Worm (Caenorhabditis elegans): Measurements from ENCODE around the gene mcm-5.

DNA sequence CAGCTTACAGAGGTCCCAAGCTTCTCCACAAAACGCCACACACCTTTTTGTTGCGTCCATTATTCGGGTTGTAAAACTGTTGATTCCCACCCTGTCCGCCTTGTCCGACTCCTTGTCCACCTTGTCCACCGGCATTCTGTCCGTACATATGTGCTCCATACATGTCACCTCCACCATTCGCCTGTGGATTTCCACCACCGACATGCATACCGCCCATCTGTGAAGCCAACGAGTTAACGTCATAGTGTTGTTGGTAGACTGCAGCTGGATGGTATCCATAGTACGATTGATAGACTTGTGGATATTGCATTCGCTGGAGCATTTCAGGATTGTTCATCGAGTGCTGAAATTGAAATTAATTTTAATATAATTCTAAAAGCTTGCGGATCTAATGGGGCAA, 13.3 kb downstream of the mcm-5 start:
- no peak for TF ChIP-seq unc-130 (GFP tag; optimal IDR thresholded peaks at IDR 0.05)
- no peak for TF ChIP-seq zim-3 (tag; optimal IDR thresholded peaks at IDR 0.05)

Data from whole organism, young adult.